Worm (Caenorhabditis elegans) whole organism, L2 larva: ENCODE measurements around the gene oac-4.

ENCODE experiments used
- C34F6.9 ChIP-seq: fragments of 150-350 bp; optimal IDR thresholded peaks from 2 replicates; lab custom pipeline; 2014; ENCODE audit warnings: missing biosample characterization, missing genetic modification characterization
- Y55F3AM.14 ChIP-seq: fragments of 200-800 bp; sonication (Bioruptor generic); optimal IDR thresholded peaks from 2 replicates; lab custom pipeline; 2018; ENCODE audit warnings: mild to moderate bottlenecking, missing genetic modification characterization, missing compliant biosample characterization
- dmd-4 ChIP-seq: sonication (generic microtip); optimal IDR thresholded peaks from 2 replicates; lab custom pipeline; 2017; ENCODE audit warnings: missing biosample characterization, missing genetic modification characterization
- egl-27 ChIP-seq: sonication (generic microtip); optimal IDR thresholded peaks from 3 replicates; lab custom pipeline; 2017; ENCODE audit warnings: missing biosample characterization, missing genetic modification reagents, missing genetic modification characterization
- elt-1 ChIP-seq: fragments of 150-350 bp; optimal IDR thresholded peaks from 2 replicates; lab custom pipeline; 2014; ENCODE audit warnings: missing biosample characterization, missing genetic modification characterization
- elt-3 ChIP-seq: sonication (generic microtip); optimal IDR thresholded peaks from 2 replicates; lab custom pipeline; 2017; ENCODE audit warnings: missing biosample characterization, missing genetic modification characterization
- fos-1 ChIP-seq: fragments of 150-350 bp; optimal IDR thresholded peaks from 2 replicates; lab custom pipeline; 2014; ENCODE audit warnings: missing biosample characterization, missing genetic modification characterization
- lin-11 ChIP-seq: fragments of 150-350 bp; sonication (generic microtip); optimal IDR thresholded peaks from 2 replicates; lab custom pipeline; 2014; ENCODE audit warnings: missing biosample characterization, missing genetic modification characterization, inconsistent platforms, mixed read lengths
- mdl-1 ChIP-seq, 2 experiments: fragments of 150-350 bp in 1 of 2; sonication (generic microtip) in 1 of 2; optimal IDR thresholded peaks; 2 replicates each; lab custom pipeline; 2017; ENCODE audit warnings: missing biosample characterization in 2 of 2, missing genetic modification characterization in 2 of 2
- nhr-11 ChIP-seq: fragments of 150-350 bp; optimal IDR thresholded peaks from 2 replicates; lab custom pipeline; 2014; ENCODE audit warnings: missing biosample characterization, missing genetic modification characterization
- nhr-129 ChIP-seq: fragments of 150-350 bp; optimal IDR thresholded peaks from 2 replicates; lab custom pipeline; 2014; ENCODE audit warnings: missing biosample characterization, missing genetic modification characterization
- nhr-23 ChIP-seq: fragments of 150-350 bp; optimal IDR thresholded peaks from 2 replicates; lab custom pipeline; 2014; ENCODE audit warnings: missing biosample characterization, missing genetic modification reagents, missing genetic modification characterization
- peb-1 ChIP-seq: fragments of 150-350 bp; optimal IDR thresholded peaks from 2 replicates; lab custom pipeline; 2014; ENCODE audit warnings: missing biosample characterization, missing genetic modification characterization
- sem-4 ChIP-seq: fragments of 150-350 bp; optimal IDR thresholded peaks from 2 replicates; lab custom pipeline; 2014; ENCODE audit warnings: missing biosample characterization, missing genetic modification reagents, missing genetic modification characterization
- skn-1 ChIP-seq: sonication (generic microtip); optimal IDR thresholded peaks from 2 replicates; lab custom pipeline; 2017; ENCODE audit warnings: missing biosample characterization, missing genetic modification characterization
- unc-39 ChIP-seq: fragments of 150-350 bp; optimal IDR thresholded peaks from 2 replicates; lab custom pipeline; 2014; ENCODE audit warnings: missing biosample characterization, missing genetic modification characterization

oac-4 gene

DNA sequence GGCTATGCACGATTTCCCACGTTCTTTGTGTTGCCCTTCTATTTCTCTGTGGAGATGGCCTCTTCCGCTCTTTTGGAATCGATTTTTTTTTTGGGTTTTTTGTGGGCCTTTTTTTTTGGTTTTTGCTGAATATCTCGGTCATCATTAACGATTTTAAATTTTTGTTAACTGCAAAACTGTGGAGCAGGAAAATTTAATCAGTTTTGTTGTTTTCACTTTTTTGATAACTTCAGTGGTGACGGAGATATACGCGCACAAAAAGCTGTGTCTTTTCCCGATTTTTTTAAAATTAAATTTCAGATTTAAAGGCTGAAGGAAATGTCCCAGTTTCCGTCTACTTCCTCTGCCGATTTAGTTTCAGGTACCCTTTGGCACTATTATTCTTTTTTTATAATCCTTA is 50.6 kb downstream of the oac-4 start, which contains the start of gene T24E12.1:
TSS of gene T24E12.1 (plus strand) at position 301 of the 400 bp plus-strand sequence.
- no peak for TF ChIP-seq mdl-1 (tag; optimal IDR thresholded peaks at IDR 0.05; lab: Kevin White, UChicago)
- TF ChIP-seq lin-11 (tag; lab: Kevin White, UChicago) = no peak
- TF ChIP-seq Y55F3AM.14 (GFP tag; lab: Kevin White, UChicago) = no peak
- no peak for TF ChIP-seq elt-1 (tag; lab: Kevin White, UChicago)
- no peak for TF ChIP-seq skn-1 (tag; lab: Kevin White, UChicago)
- TF ChIP-seq unc-39 (tag; lab: Kevin White, UChicago) = no peak
- TF ChIP-seq peb-1 (tag; lab: Kevin White, UChicago) = no peak
- TF ChIP-seq elt-3 (tag; lab: Kevin White, UChicago) = no peak
- no peak for TF ChIP-seq sem-4 (tag; lab: Kevin White, UChicago)
- TF ChIP-seq dmd-4 (tag; lab: Kevin White, UChicago) = no peak
- no peak for TF ChIP-seq nhr-11 (tag; lab: Kevin White, UChicago)
- no peak for TF ChIP-seq nhr-129 (tag; lab: Kevin White, UChicago)
- TF ChIP-seq fos-1 (tag; lab: Kevin White, UChicago) = no peak
- no peak for TF ChIP-seq nhr-23
- no peak for TF ChIP-seq egl-27 (tag; lab: Kevin White, UChicago)
- TF ChIP-seq C34F6.9 (tag; lab: Kevin White, UChicago) = no peak
- TF ChIP-seq, all 48 proteins: peak for 0
